ENCODE assay signal across 2 fruit fly cellular contexts in the genomic region with DNA sequence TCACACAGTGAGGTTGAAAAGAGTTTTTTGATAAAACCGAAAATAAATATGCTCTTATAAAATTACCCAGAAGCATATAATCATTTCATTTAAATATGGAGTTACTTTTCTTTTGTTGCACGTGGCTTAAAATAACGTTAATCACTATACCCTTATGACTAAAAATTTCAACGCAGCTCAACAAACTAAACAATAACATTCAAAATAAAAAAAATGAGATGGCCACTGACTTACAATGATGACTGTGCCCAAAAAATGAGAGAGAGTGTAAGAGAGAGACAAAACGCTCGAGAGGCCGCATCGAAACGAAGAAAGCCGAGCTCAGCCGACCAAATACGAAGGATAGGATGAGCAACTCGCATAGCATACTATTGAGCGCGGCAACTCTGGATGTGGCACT.
A peak's percentile ranks its signal among the peaks of the same experiment; 100 is the strongest.
TF ChIP-seq lines count a peak whose summit lies in the region.

No protein-coding gene starts in this region.

TF ChIP-seq in whole organism, embryonic, 481 proteins besides CTCF, POLR2A, EP300 and RAD21 (continued from another document and continues in another):
- TF ChIP-seq CG8388 (GFP tag; optimal IDR thresholded peaks at IDR 0.05; lab: Kevin White, UChicago) (peak; percentile 100), Hand (GFP tag; optimal IDR thresholded peaks at IDR 0.05; lab: Kevin White, UChicago) (peak; percentile 42), CG17385 (GFP tag; optimal IDR thresholded peaks at IDR 0.05; lab: Kevin White, UChicago) (peak; percentile 46), shn (GFP tag; optimal IDR thresholded peaks at IDR 0.05; lab: Kevin White, UChicago) (no peak), sisA (GFP tag; IDR thresholded peaks at IDR 0.05; lab: Robert Waterston, UW) (peak; percentile 53), CG14860 (GFP tag; IDR thresholded peaks at IDR 0.05; lab: Robert Waterston, UW; ENCODE audit: partially characterized antibody) (no peak), CG9932 (GFP tag; IDR thresholded peaks at IDR 0.05; lab: Robert Waterston, UW) (0 out of 2 replicates have a peak, but pooled peaks have one; percentile 18), Hr78 (GFP tag; optimal IDR thresholded peaks at IDR 0.05; lab: Kevin White, UChicago) (no peak), CG10147 (GFP tag; optimal IDR thresholded peaks at IDR 0.05; lab: Kevin White, UChicago) (peak; percentile 49), CG13296 (GFP tag; optimal IDR thresholded peaks at IDR 0.05; lab: Kevin White, UChicago) (peak; percentile 49), dm (GFP tag; optimal IDR thresholded peaks at IDR 0.05; lab: Kevin White, UChicago) (no peak), CG13123 (GFP tag; optimal IDR thresholded peaks at IDR 0.05; lab: Kevin White, UChicago) (no peak), phol (tag; optimal IDR thresholded peaks at IDR 0.05; lab: Kevin White, UChicago) (peak; percentile 25), D19A (tag; optimal IDR thresholded peaks at IDR 0.05; lab: Kevin White, UChicago) (peak; percentile 45), CG18262 (tag; optimal IDR thresholded peaks at IDR 0.05; lab: Kevin White, UChicago) (peak; percentile 12), Asciz (GFP tag; optimal IDR thresholded peaks at IDR 0.05; lab: Kevin White, UChicago) (peak; percentile 13), CG10267 (tag; optimal IDR thresholded peaks at IDR 0.05; lab: Kevin White, UChicago) (peak; percentile 29), B-H2 (GFP tag; optimal IDR thresholded peaks at IDR 0.05; lab: Kevin White, UChicago) (peak; percentile 35), HLH3B (GFP tag; IDR thresholded peaks at IDR 0.05; lab: Robert Waterston, UW) (peak; percentile 19; the same call in 1 of the 2 replicates), CG12659 (GFP tag; optimal IDR thresholded peaks at IDR 0.05; lab: Kevin White, UChicago) (peak; percentile 10), CG15696 (tag; optimal IDR thresholded peaks at IDR 0.05; lab: Kevin White, UChicago) (no peak), CG12219 (GFP tag; optimal IDR thresholded peaks at IDR 0.05; lab: Kevin White, UChicago) (peak; percentile 40), Dek (tag; optimal IDR thresholded peaks at IDR 0.05; lab: Kevin White, UChicago) (peak; percentile 4), CG10979 (tag; optimal IDR thresholded peaks at IDR 0.05; lab: Kevin White, UChicago) (peak; percentile 6), scrt (GFP tag; optimal IDR thresholded peaks at IDR 0.05; lab: Kevin White, UChicago) (peak; percentile 33), CG8924 (tag; optimal IDR thresholded peaks at IDR 0.05; lab: Kevin White, UChicago) (peak; percentile 13), sim (GFP tag; IDR thresholded peaks at IDR 0.05; lab: Robert Waterston, UW) (no peak), CG7839 (tag; optimal IDR thresholded peaks at IDR 0.05; lab: Kevin White, UChicago) (peak; percentile 51), Oli (tag; optimal IDR thresholded peaks at IDR 0.05; lab: Kevin White, UChicago) (peak; percentile 35), Nf-YA (GFP tag; IDR thresholded peaks at IDR 0.05; lab: Robert Waterston, UW) (no peak), CG11247 (GFP tag; IDR thresholded peaks at IDR 0.05; lab: Robert Waterston, UW) (no peak), Aef1 (GFP tag; IDR thresholded peaks at IDR 0.05; lab: Robert Waterston, UW) (0 out of 3 replicates have a peak, but pooled peaks have one; percentile 15), tup (GFP tag; optimal IDR thresholded peaks at IDR 0.05; lab: Kevin White, UChicago) (no peak), Xrp1 (GFP tag; IDR thresholded peaks at IDR 0.05; lab: Robert Waterston, UW) (peak; percentile 43; the same call in 1 of the 2 replicates), dpn (GFP tag; optimal IDR thresholded peaks at IDR 0.05; lab: Kevin White, UChicago) (peak in 1 of 2 experiments; percentile 40), CkIIα-i1 (GFP tag; IDR thresholded peaks at IDR 0.05; lab: Robert Waterston, UW) (no peak), CG17359 (tag; optimal IDR thresholded peaks at IDR 0.05; lab: Kevin White, UChicago) (peak; percentile 46), grau (tag; optimal IDR thresholded peaks at IDR 0.05; lab: Kevin White, UChicago) (peak; percentile 46), Deaf1 (tag; optimal IDR thresholded peaks at IDR 0.05; lab: Kevin White, UChicago) (peak; percentile 94), NfI (GFP tag; optimal IDR thresholded peaks at IDR 0.05; lab: Kevin White, UChicago) (peak; percentile 47), nerfin-1 (tag; optimal IDR thresholded peaks at IDR 0.05; lab: Kevin White, UChicago) (peak; percentile 18), repo (GFP tag; optimal IDR thresholded peaks at IDR 0.05; lab: Kevin White, UChicago) (no peak), CG15601 (tag; optimal IDR thresholded peaks at IDR 0.05; lab: Kevin White, UChicago) (peak; percentile 8), CG12236 (GFP tag; optimal IDR thresholded peaks at IDR 0.05; lab: Kevin White, UChicago) (no peak), CG17568 (GFP tag; optimal IDR thresholded peaks at IDR 0.05; lab: Kevin White, UChicago) (peak; percentile 1), CG2129 (GFP tag; IDR thresholded peaks at IDR 0.05; lab: Robert Waterston, UW; ENCODE audit: partially characterized antibody) (no peak), ro (GFP tag; IDR thresholded peaks at IDR 0.05; lab: Robert Waterston, UW) (no peak), kah (GFP tag; optimal IDR thresholded peaks at IDR 0.05; lab: Kevin White, UChicago) (peak; percentile 16), CG18599 (GFP tag; optimal IDR thresholded peaks at IDR 0.05; lab: Kevin White, UChicago) (peak; percentile 51), klu (GFP tag; IDR thresholded peaks at IDR 0.05; lab: Robert Waterston, UW) (no peak), CG13424 (tag; optimal IDR thresholded peaks at IDR 0.05; lab: Kevin White, UChicago) (peak; percentile 63), chif (GFP tag; optimal IDR thresholded peaks at IDR 0.05; lab: Kevin White, UChicago) (peak; percentile 16 to 53), CG34376 (GFP tag; optimal IDR thresholded peaks at IDR 0.05; lab: Kevin White, UChicago) (peak; percentile 25), lab (GFP tag; optimal IDR thresholded peaks at IDR 0.05; lab: Kevin White, UChicago) (peak; percentile 41), CG15269 (tag; optimal IDR thresholded peaks at IDR 0.05; lab: Kevin White, UChicago) (peak; percentile 59), Ets65A (GFP tag; lab: Kevin White, UChicago) (peak; percentile 89), hkb (optimal IDR thresholded peaks at IDR 0.05; lab: Kevin White, UChicago) (no peak), hkb (GFP tag; IDR thresholded peaks at IDR 0.05; lab: Robert Waterston, UW) (peak; percentile 68), HLH54F (GFP tag; optimal IDR thresholded peaks at IDR 0.05; lab: Kevin White, UChicago) (peak; percentile 6), cad (GFP tag; optimal IDR thresholded peaks at IDR 0.05; lab: Kevin White, UChicago) (no peak), Awh (GFP tag; IDR thresholded peaks at IDR 0.05; lab: Robert Waterston, UW) (no peak), Atf6 (GFP tag; IDR thresholded peaks at IDR 0.05; lab: Robert Waterston, UW) (0 out of 2 replicates have a peak, but pooled peaks have one; percentile 34), bcd (GFP tag; optimal IDR thresholded peaks at IDR 0.05; lab: Kevin White, UChicago) (peak; percentile 7)

TF ChIP-seq in whole organism, prepupa, 60 proteins besides CTCF, POLR2A, EP300 and RAD21 (continued from another document):
- TF ChIP-seq Sox15 (GFP tag; optimal IDR thresholded peaks at IDR 0.05; lab: Kevin White, UChicago): no peak
- TF ChIP-seq dsx (GFP tag; optimal IDR thresholded peaks at IDR 0.05; lab: Kevin White, UChicago; ENCODE audit: poor library complexity, severe bottlenecking): no peak
- TF ChIP-seq svp (GFP tag; lab: Kevin White, UChicago): no peak
- TF ChIP-seq pdm3 (GFP tag; optimal IDR thresholded peaks at IDR 0.05; lab: Kevin White, UChicago): no peak
- TF ChIP-seq Smox (GFP tag; optimal IDR thresholded peaks at IDR 0.05; lab: Kevin White, UChicago): no peak
- TF ChIP-seq dac (GFP tag; optimal IDR thresholded peaks at IDR 0.05; lab: Kevin White, UChicago): no peak
- no peak for TF ChIP-seq esn (GFP tag; optimal IDR thresholded peaks at IDR 0.05; lab: Kevin White, UChicago)
- peak; percentile 4 for TF ChIP-seq CG3032 (tag; optimal IDR thresholded peaks at IDR 0.05; lab: Kevin White, UChicago)
- no peak for TF ChIP-seq acj6 (GFP tag; optimal IDR thresholded peaks at IDR 0.05; lab: Kevin White, UChicago)
- TF ChIP-seq CG8632 (GFP tag; optimal IDR thresholded peaks at IDR 0.05; lab: Kevin White, UChicago): no peak
- no peak for TF ChIP-seq CG3919 (GFP tag; optimal IDR thresholded peaks at IDR 0.05; lab: Kevin White, UChicago)
- no peak for TF ChIP-seq Eip93F (GFP tag; optimal IDR thresholded peaks at IDR 0.05; lab: Kevin White, UChicago)
- TF ChIP-seq achi (GFP tag; optimal IDR thresholded peaks at IDR 0.05; lab: Kevin White, UChicago): no peak
- no peak for TF ChIP-seq Ets21C (GFP tag; optimal IDR thresholded peaks at IDR 0.05; lab: Kevin White, UChicago)
- TF ChIP-seq CG11294 (GFP tag; IDR thresholded peaks at IDR 0.05; lab: Robert Waterston, UW): no peak
- TF ChIP-seq eg (GFP tag; IDR thresholded peaks at IDR 0.05; lab: Robert Waterston, UW): 0 out of 3 replicates have a peak, but pooled peaks have one; percentile 25
- TF ChIP-seq CG1621 (tag; optimal IDR thresholded peaks at IDR 0.05; lab: Kevin White, UChicago): no peak
- TF ChIP-seq CG31627 (GFP tag; optimal IDR thresholded peaks at IDR 0.05; lab: Kevin White, UChicago): peak; percentile 4
- TF ChIP-seq Eip75B (GFP tag; optimal IDR thresholded peaks at IDR 0.05; lab: Kevin White, UChicago): no peak
- peak; percentile 2 for TF ChIP-seq CG6792 (GFP tag; optimal IDR thresholded peaks at IDR 0.05; lab: Kevin White, UChicago)
- no peak for TF ChIP-seq fkh (GFP tag; optimal IDR thresholded peaks at IDR 0.05; lab: Kevin White, UChicago)
- no peak for TF ChIP-seq CG15336 (GFP tag; IDR thresholded peaks at IDR 0.05; lab: Robert Waterston, UW)
- no peak for TF ChIP-seq Hr38 (GFP tag; optimal IDR thresholded peaks at IDR 0.05; lab: Kevin White, UChicago)
- TF ChIP-seq Eip78C (GFP tag; lab: Kevin White, UChicago): peak; percentile 6
- no peak for TF ChIP-seq net (GFP tag; optimal IDR thresholded peaks at IDR 0.05; lab: Kevin White, UChicago)
- TF ChIP-seq CG34406 (GFP tag; optimal IDR thresholded peaks at IDR 0.05; lab: Kevin White, UChicago): no peak
- TF ChIP-seq Sox102F (GFP tag; optimal IDR thresholded peaks at IDR 0.05; lab: Kevin White, UChicago): no peak
- TF ChIP-seq CG6854 (GFP tag; optimal IDR thresholded peaks at IDR 0.05; lab: Kevin White, UChicago): no peak
- no peak for TF ChIP-seq Blimp-1 (GFP tag; optimal IDR thresholded peaks at IDR 0.05; lab: Kevin White, UChicago)
- TF ChIP-seq CG11902 (GFP tag; optimal IDR thresholded peaks at IDR 0.05; lab: Kevin White, UChicago): no peak
- no peak for TF ChIP-seq CG6163 (GFP tag; IDR thresholded peaks at IDR 0.05; lab: Robert Waterston, UW)
- no peak for TF ChIP-seq vri (GFP tag; optimal IDR thresholded peaks at IDR 0.05; lab: Kevin White, UChicago)
- TF ChIP-seq Ets96B (tag; optimal IDR thresholded peaks at IDR 0.05; lab: Kevin White, UChicago): no peak
- no peak for TF ChIP-seq CG8319 (GFP tag; optimal IDR thresholded peaks at IDR 0.05; lab: Kevin White, UChicago)
- TF ChIP-seq Sox14 (GFP tag; optimal IDR thresholded peaks at IDR 0.05; lab: Kevin White, UChicago): peak; percentile 10
- TF ChIP-seq Hr39 (GFP tag; optimal IDR thresholded peaks at IDR 0.05; lab: Kevin White, UChicago): peak; percentile 21
TF ChIP-seq in whole organism, prepupa: peak in this region for 8.
